Worm (Caenorhabditis elegans) whole organism, midembryonic: ENCODE results near the gene lect-2.

Experiments
- flt-1 ChIP-seq: fragments of 200-800 bp; sonication (Bioruptor generic); IDR thresholded peaks from 2 replicates; pipeline ENCODE4 v1.3.6; 2022; ENCODE audit warnings: missing genetic modification characterization, missing compliant biosample characterization
- klf-2 ChIP-seq: fragments of 200-800 bp; sonication (Bioruptor generic); conservative IDR thresholded peaks from 2 replicates; pipeline ENCODE4 v1.3.6; 2022; ENCODE audit warnings: missing genetic modification reagents, missing genetic modification characterization, missing compliant biosample characterization
- ztf-23 ChIP-seq: fragments of 200-800 bp; sonication (Bioruptor generic); IDR thresholded peaks from 2 replicates; pipeline ENCODE4 v1.3.6; 2022; ENCODE audit warnings: missing genetic modification reagents, missing genetic modification characterization, missing compliant biosample characterization
- ztf-29 ChIP-seq: fragments of 200-800 bp; sonication (Bioruptor generic); IDR thresholded peaks from 2 replicates; pipeline ENCODE4 v1.3.6; 2022; ENCODE audit warnings: missing genetic modification reagents, missing genetic modification characterization, missing compliant biosample characterization

- TF ChIP-seq ztf-29 (GFP tag; lab: Robert Waterston, UW) (no peak), flt-1 (no peak), ztf-23 (GFP tag; lab: Robert Waterston, UW) (no peak), klf-2 (GFP tag; lab: Robert Waterston, UW) (no peak)
These were observed 48.7 kb downstream of the lect-2 start, which contains the start of gene ZK1248.19 for ce11 chrII:5839227-5839626.
